Worm (Caenorhabditis elegans) whole organism, young adult: ENCODE data around the gene srab-24.
"Not testable (repeated sequence)": the region's sequence is repeated elsewhere in the genome, so short reads cannot be mapped to it uniquely, and the experiment has no call there.

Experiments used
- F39B2.1 ChIP-seq: fragments of 200-800 bp; sonication (Bioruptor generic); IDR thresholded peaks from 2 replicates; pipeline ENCODE4 v1.3.6; 2022; ENCODE audit warnings: missing genetic modification reagents, missing genetic modification characterization, missing compliant biosample characterization
- F57C9.4 ChIP-seq: sonication (generic microtip); optimal IDR thresholded peaks from 2 replicates; lab custom pipeline; 2017; ENCODE audit warnings: mild to moderate bottlenecking, missing genetic modification characterization, missing compliant biosample characterization
- Y79H2A.3 ChIP-seq: fragments of 200-800 bp; sonication (Bioruptor generic); conservative IDR thresholded peaks from 2 replicates; pipeline ENCODE4 v1.3.6; 2022; ENCODE audit warnings: missing genetic modification reagents, missing genetic modification characterization, missing compliant biosample characterization
- lin-40 ChIP-seq: sonication (generic microtip); optimal IDR thresholded peaks from 2 replicates; lab custom pipeline; 2016; ENCODE audit warnings: missing genetic modification characterization, mild to moderate bottlenecking, missing compliant biosample characterization, missing genotype, missing genetic modification reagents

DNA sequence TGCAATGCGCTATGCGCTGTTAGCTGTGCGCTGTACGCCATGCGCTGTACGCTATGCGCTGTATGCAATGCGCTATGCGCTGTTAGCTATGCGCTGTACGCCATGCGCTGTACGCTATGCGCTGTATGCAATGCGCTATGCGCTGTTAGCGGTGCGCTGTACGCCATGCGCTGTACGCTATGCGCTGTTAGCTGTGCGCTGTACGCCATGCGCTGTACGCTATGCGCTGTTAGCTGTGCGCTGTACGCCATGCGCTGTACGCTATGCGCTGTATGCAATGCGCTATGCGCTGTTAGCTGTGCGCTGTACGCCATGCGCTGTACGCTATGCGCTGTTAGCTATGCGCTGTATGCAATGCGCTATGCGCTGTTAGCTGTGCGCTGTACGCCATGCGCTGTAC, 41.6 kb downstream of the srab-24 start:
- not testable (repeated sequence) for TF ChIP-seq F57C9.4 (tag; lab: Kevin White, UChicago); Y79H2A.3; lin-40 (tag; lab: Kevin White, UChicago); F39B2.1 (GFP tag; lab: Robert Waterston, UW)
